ENCODE assay signal across 5 fruit fly cellular contexts in the genomic region with DNA sequence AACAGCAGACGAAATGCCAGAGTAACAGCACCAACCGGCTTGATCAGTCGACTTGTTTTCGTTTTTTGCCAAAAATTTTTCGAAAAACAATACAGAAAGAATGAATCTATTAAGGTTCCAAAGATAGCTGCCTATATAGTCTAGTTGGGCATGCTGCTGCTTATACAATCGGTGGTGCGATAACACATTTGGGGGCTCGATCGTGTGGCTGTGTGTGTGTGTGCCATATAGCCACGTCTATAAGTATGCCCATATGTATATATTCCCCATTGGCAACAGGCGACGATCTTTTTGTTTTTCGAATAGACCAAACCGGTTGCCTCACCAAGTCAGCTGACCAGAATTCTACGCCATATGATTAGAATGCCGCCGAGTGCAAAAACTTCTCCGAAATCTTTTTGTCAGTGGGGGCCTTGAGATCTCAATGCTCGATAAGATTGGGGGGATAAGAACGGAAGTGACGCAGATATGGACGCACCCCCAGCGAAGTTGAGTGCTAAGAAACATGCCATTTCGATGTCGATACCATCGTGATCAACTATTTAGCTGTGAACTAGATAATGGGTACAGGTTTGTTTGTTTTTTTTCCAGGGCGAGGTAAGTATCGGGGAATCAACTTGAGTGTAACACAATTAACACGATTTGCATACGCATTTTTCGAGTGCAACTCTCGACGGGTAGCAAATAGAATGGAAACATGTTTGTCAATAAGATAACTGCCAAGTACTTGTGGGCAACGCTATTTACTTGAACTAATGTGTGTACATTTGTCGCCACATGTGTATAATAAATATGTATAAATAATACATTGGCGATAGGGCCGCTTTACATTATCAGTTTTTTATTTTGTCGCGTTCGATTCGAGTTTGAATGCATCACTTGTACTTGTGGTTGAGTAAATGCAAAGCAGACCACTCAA.
TF ChIP-seq lines count a peak whose summit lies in the region.

No protein-coding gene starts in this region.

- TF ChIP-seq CTCF in whole organism, embryonic (GFP tag; optimal IDR thresholded peaks at IDR 0.05; lab: Kevin White, UChicago): peak; percentile 30

TF ChIP-seq in whole organism, adult, 20 proteins besides CTCF, POLR2A, EP300 and RAD21 (continues in another document):
- TF ChIP-seq Crg-1 (GFP tag; optimal IDR thresholded peaks at IDR 0.05; lab: Kevin White, UChicago) (peak; percentile 97), kay (GFP tag; lab: Kevin White, UChicago; ENCODE audit: borderline replicate concordance) (peak; percentile 99), Clk (GFP tag; optimal IDR thresholded peaks at IDR 0.05; lab: Kevin White, UChicago) (peak; percentile 91), CG33017 (tag; optimal IDR thresholded peaks at IDR 0.05; lab: Kevin White, UChicago) (peak; percentile 86), CG14711 (tag; optimal IDR thresholded peaks at IDR 0.05; lab: Kevin White, UChicago) (peak; percentile 78), CG7101 (tag; optimal IDR thresholded peaks at IDR 0.05; lab: Kevin White, UChicago) (peak; percentile 92), cnc (optimal IDR thresholded peaks at IDR 0.05; lab: Kevin White, UChicago) (no peak), pad (GFP tag; optimal IDR thresholded peaks at IDR 0.05; lab: Kevin White, UChicago) (peak; percentile 81), Mnt (GFP tag; optimal IDR thresholded peaks at IDR 0.05; lab: Kevin White, UChicago) (peak; percentile 87), CG5204 (GFP tag; optimal IDR thresholded peaks at IDR 0.05; lab: Kevin White, UChicago) (no peak), tj (GFP tag; optimal IDR thresholded peaks at IDR 0.05; lab: Kevin White, UChicago) (no peak), ovo (GFP tag; optimal IDR thresholded peaks at IDR 0.05; lab: Kevin White, UChicago) (peak; percentile 98), CG1620 (GFP tag; optimal IDR thresholded peaks at IDR 0.05; lab: Kevin White, UChicago) (peak; percentile 85), toe (GFP tag; optimal IDR thresholded peaks at IDR 0.05; lab: Kevin White, UChicago) (no peak), CG12768 (GFP tag; optimal IDR thresholded peaks at IDR 0.05; lab: Kevin White, UChicago) (peak; percentile 97), Hr96 (GFP tag; optimal IDR thresholded peaks at IDR 0.05; lab: Kevin White, UChicago) (peak; percentile 57)

TF ChIP-seq in whole organism, embryonic, 481 proteins besides CTCF, POLR2A, EP300 and RAD21 (continues in another document):
- no peak for TF ChIP-seq CG2199 (GFP tag; IDR thresholded peaks at IDR 0.05; lab: Robert Waterston, UW)
- peak; percentile 59 for TF ChIP-seq Dek (tag; optimal IDR thresholded peaks at IDR 0.05; lab: Kevin White, UChicago)
- peak; percentile 58 for TF ChIP-seq CG7839 (tag; optimal IDR thresholded peaks at IDR 0.05; lab: Kevin White, UChicago)
- no peak for TF ChIP-seq Dad (GFP tag; optimal IDR thresholded peaks at IDR 0.05; lab: Kevin White, UChicago)
- peak; percentile 78 for TF ChIP-seq Atf6 (GFP tag; IDR thresholded peaks at IDR 0.05; lab: Robert Waterston, UW)
- peak; percentile 41; the same call in 1 of the 2 replicates for TF ChIP-seq wor (GFP tag; IDR thresholded peaks at IDR 0.05; lab: Robert Waterston, UW)
- TF ChIP-seq Hmr (GFP tag; optimal IDR thresholded peaks at IDR 0.05; lab: Kevin White, UChicago): peak; percentile 89
- TF ChIP-seq sug (tag; optimal IDR thresholded peaks at IDR 0.05; lab: Kevin White, UChicago): peak; percentile 99
- peak; percentile 13 for TF ChIP-seq Ssrp (tag; optimal IDR thresholded peaks at IDR 0.05; lab: Kevin White, UChicago)
- TF ChIP-seq HLH4C (GFP tag; IDR thresholded peaks at IDR 0.05; lab: Robert Waterston, UW; ENCODE audit: partially characterized antibody): no peak
- TF ChIP-seq Taf1 (GFP tag; IDR thresholded peaks at IDR 0.05; lab: Robert Waterston, UW): no peak; the same call in 1 of the 2 replicates
- TF ChIP-seq CG8944 (GFP tag; optimal IDR thresholded peaks at IDR 0.05; lab: Kevin White, UChicago): peak; percentile 19
- TF ChIP-seq usp (GFP tag; optimal IDR thresholded peaks at IDR 0.05; lab: Kevin White, UChicago): no peak
- no peak for TF ChIP-seq CG8478 (optimal IDR thresholded peaks at IDR 0.05; lab: Kevin White, UChicago)
- TF ChIP-seq Hr39 (optimal IDR thresholded peaks at IDR 0.05; lab: Kevin White, UChicago): no peak
- no peak for TF ChIP-seq cad (GFP tag; optimal IDR thresholded peaks at IDR 0.05; lab: Kevin White, UChicago)

TF ChIP-seq in whole organism, prepupa, 60 proteins besides CTCF, POLR2A, EP300 and RAD21 (continues in another document):
- TF ChIP-seq CG15336 (GFP tag; IDR thresholded peaks at IDR 0.05; lab: Robert Waterston, UW) (peak; percentile 43; the same call in 1 of the 2 replicates), Lpt (GFP tag; optimal IDR thresholded peaks at IDR 0.05; lab: Kevin White, UChicago) (no peak), topi (GFP tag; optimal IDR thresholded peaks at IDR 0.05; lab: Kevin White, UChicago) (no peak), CG6276 (GFP tag; optimal IDR thresholded peaks at IDR 0.05; lab: Kevin White, UChicago) (peak; percentile 3), Eip78C (GFP tag; lab: Kevin White, UChicago) (peak; percentile 61), CG10669 (GFP tag; optimal IDR thresholded peaks at IDR 0.05; lab: Kevin White, UChicago) (peak; percentile 4), fkh (GFP tag; optimal IDR thresholded peaks at IDR 0.05; lab: Kevin White, UChicago) (peak; percentile 96), net (GFP tag; optimal IDR thresholded peaks at IDR 0.05; lab: Kevin White, UChicago) (peak; percentile 4), acj6 (GFP tag; optimal IDR thresholded peaks at IDR 0.05; lab: Kevin White, UChicago) (peak; percentile 6), spab (GFP tag; optimal IDR thresholded peaks at IDR 0.05; lab: Kevin White, UChicago) (no peak), OdsH (GFP tag; optimal IDR thresholded peaks at IDR 0.05; lab: Kevin White, UChicago) (peak; percentile 17), CG8119 (GFP tag; IDR thresholded peaks at IDR 0.05; lab: Robert Waterston, UW) (peak; percentile 45; the same call in 1 of the 3 replicates), CG9139 (GFP tag; optimal IDR thresholded peaks at IDR 0.05; lab: Kevin White, UChicago) (no peak), eg (GFP tag; IDR thresholded peaks at IDR 0.05; lab: Robert Waterston, UW) (peak; percentile 49; the same call in 2 of the 3 replicates), CG6854 (GFP tag; optimal IDR thresholded peaks at IDR 0.05; lab: Kevin White, UChicago) (no peak), CG34406 (GFP tag; optimal IDR thresholded peaks at IDR 0.05; lab: Kevin White, UChicago) (no peak), CG32006 (GFP tag; optimal IDR thresholded peaks at IDR 0.05; lab: Kevin White, UChicago) (peak; percentile 38)

TF ChIP-seq in whole organism, pupa, 21 proteins besides CTCF, POLR2A, EP300 and RAD21:
- TF ChIP-seq CG14655 (GFP tag; optimal IDR thresholded peaks at IDR 0.05; lab: Kevin White, UChicago) (peak; percentile 22), Pif1A (GFP tag; optimal IDR thresholded peaks at IDR 0.05; lab: Kevin White, UChicago) (peak; percentile 15), CG8301 (tag; optimal IDR thresholded peaks at IDR 0.05; lab: Kevin White, UChicago) (no peak), fd96Ca (GFP tag; IDR thresholded peaks at IDR 0.05; lab: Robert Waterston, UW) (0 out of 3 replicates have a peak, but pooled peaks have one; percentile 49), CG34367 (tag; optimal IDR thresholded peaks at IDR 0.05; lab: Kevin White, UChicago) (no peak), CG32121 (GFP tag; IDR thresholded peaks at IDR 0.05; lab: Robert Waterston, UW) (peak; percentile 37; the same call in 1 of the 2 replicates), Ets98B (GFP tag; IDR thresholded peaks at IDR 0.05; lab: Robert Waterston, UW) (peak; percentile 65), CG15710 (tag; optimal IDR thresholded peaks at IDR 0.05; lab: Kevin White, UChicago) (no peak), CG4496 (GFP tag; IDR thresholded peaks at IDR 0.05; lab: Robert Waterston, UW) (peak; percentile 60), EcR (GFP tag; optimal IDR thresholded peaks at IDR 0.05; lab: Kevin White, UChicago) (no peak), CG9948 (tag; optimal IDR thresholded peaks at IDR 0.05; lab: Kevin White, UChicago) (no peak), CG13204 (GFP tag; optimal IDR thresholded peaks at IDR 0.05; lab: Kevin White, UChicago) (no peak), CG8159 (tag; optimal IDR thresholded peaks at IDR 0.05; lab: Kevin White, UChicago) (no peak), CG10348 (GFP tag; IDR thresholded peaks at IDR 0.05; lab: Robert Waterston, UW) (no peak)

TF ChIP-seq in whole organism, wandering third instar larva, 38 proteins besides CTCF, POLR2A, EP300 and RAD21 (continues in another document):
- TF ChIP-seq Sp1 (GFP tag; optimal IDR thresholded peaks at IDR 0.05; lab: Kevin White, UChicago) (no peak), HLH106 (tag; optimal IDR thresholded peaks at IDR 0.05; lab: Kevin White, UChicago) (no peak), Dif (GFP tag; optimal IDR thresholded peaks at IDR 0.05; lab: Kevin White, UChicago; ENCODE audit: partially characterized antibody) (no peak), Rel (GFP tag; optimal IDR thresholded peaks at IDR 0.05; lab: Kevin White, UChicago) (no peak), Rel (tag; optimal IDR thresholded peaks at IDR 0.05; lab: Kevin White, UChicago) (no peak), OdsH (GFP tag; optimal IDR thresholded peaks at IDR 0.05; lab: Kevin White, UChicago) (peak; percentile 54), sage (GFP tag; optimal IDR thresholded peaks at IDR 0.05; lab: Kevin White, UChicago) (no peak), Hr78 (GFP tag; optimal IDR thresholded peaks at IDR 0.05; lab: Kevin White, UChicago) (no peak), Mio (GFP tag; optimal IDR thresholded peaks at IDR 0.05; lab: Kevin White, UChicago) (no peak), lola (GFP tag; optimal IDR thresholded peaks at IDR 0.05; lab: Kevin White, UChicago) (no peak), Jra (GFP tag; optimal IDR thresholded peaks at IDR 0.05; lab: Kevin White, UChicago) (peak; percentile 12), Vsx2 (GFP tag; optimal IDR thresholded peaks at IDR 0.05; lab: Kevin White, UChicago; ENCODE audit: partially characterized antibody) (no peak), CrebA (GFP tag; optimal IDR thresholded peaks at IDR 0.05; lab: Kevin White, UChicago; ENCODE audit: borderline replicate concordance) (no peak), h (GFP tag; optimal IDR thresholded peaks at IDR 0.05; lab: Kevin White, UChicago) (peak; percentile 32), Dfd (GFP tag; optimal IDR thresholded peaks at IDR 0.05; lab: Kevin White, UChicago) (no peak), CG32264 (GFP tag; optimal IDR thresholded peaks at IDR 0.05; lab: Kevin White, UChicago) (no peak), sv (GFP tag; optimal IDR thresholded peaks at IDR 0.05; lab: Kevin White, UChicago) (peak; percentile 71), psq (GFP tag; optimal IDR thresholded peaks at IDR 0.05; lab: Kevin White, UChicago) (no peak), CG9705 (GFP tag; optimal IDR thresholded peaks at IDR 0.05; lab: Kevin White, UChicago) (peak; percentile 11), Hnf4 (GFP tag; optimal IDR thresholded peaks at IDR 0.05; lab: Kevin White, UChicago) (peak; percentile 38), Hr83 (GFP tag; optimal IDR thresholded peaks at IDR 0.05; lab: Kevin White, UChicago; ENCODE audit: poor library complexity, severe bottlenecking) (peak; percentile 80), dmrt93B (GFP tag; optimal IDR thresholded peaks at IDR 0.05; lab: Kevin White, UChicago) (peak; percentile 26), rgr (GFP tag; optimal IDR thresholded peaks at IDR 0.05; lab: Kevin White, UChicago) (peak; percentile 39)
